Fruit fly (Drosophila melanogaster) whole organism, embryonic: ENCODE data around the gene CG2157.

Experiments used
- Atf6 ChIP-seq: fragments of 200-800 bp; sonication (Bioruptor generic); IDR thresholded peaks from 2 replicates; pipeline ENCODE4 v1.3.6; 2022; ENCODE audit warnings: missing biosample characterization, missing genetic modification characterization
- CG11723 ChIP-seq: fragments of 200-800 bp; sonication (Bioruptor generic); optimal IDR thresholded peaks from 2 replicates; lab custom pipeline; 2017; ENCODE audit warnings: missing biosample characterization, mild to moderate bottlenecking, missing genetic modification characterization
- CG7786 ChIP-seq: fragments of 200-800 bp; sonication (Bioruptor generic); optimal IDR thresholded peaks from 2 replicates; lab custom pipeline; 2016; ENCODE audit warnings: missing biosample characterization, missing genetic modification characterization
- CTCF ChIP-seq: fragments of 200-800 bp; sonication (Bioruptor generic); optimal IDR thresholded peaks from 2 replicates; lab custom pipeline; 2017; ENCODE audit warnings: missing biosample characterization, mild to moderate bottlenecking, missing genetic modification characterization, moderate library complexity
- Jarid2 ChIP-seq: fragments of 200-800 bp; sonication (Bioruptor generic); optimal IDR thresholded peaks from 3 replicates; lab custom pipeline; 2017; ENCODE audit warnings: mild to moderate bottlenecking, missing biosample characterization, missing genetic modification reagents, missing genetic modification characterization
- Six4 ChIP-seq: fragments of 200-800 bp; sonication (Bioruptor generic); optimal IDR thresholded peaks from 2 replicates; lab custom pipeline; 2016; ENCODE audit warnings: missing biosample characterization, missing genetic modification characterization
- yki ChIP-seq: fragments of >200 bp; optimal IDR thresholded peaks from 3 replicates; lab custom pipeline; 2018

DNA sequence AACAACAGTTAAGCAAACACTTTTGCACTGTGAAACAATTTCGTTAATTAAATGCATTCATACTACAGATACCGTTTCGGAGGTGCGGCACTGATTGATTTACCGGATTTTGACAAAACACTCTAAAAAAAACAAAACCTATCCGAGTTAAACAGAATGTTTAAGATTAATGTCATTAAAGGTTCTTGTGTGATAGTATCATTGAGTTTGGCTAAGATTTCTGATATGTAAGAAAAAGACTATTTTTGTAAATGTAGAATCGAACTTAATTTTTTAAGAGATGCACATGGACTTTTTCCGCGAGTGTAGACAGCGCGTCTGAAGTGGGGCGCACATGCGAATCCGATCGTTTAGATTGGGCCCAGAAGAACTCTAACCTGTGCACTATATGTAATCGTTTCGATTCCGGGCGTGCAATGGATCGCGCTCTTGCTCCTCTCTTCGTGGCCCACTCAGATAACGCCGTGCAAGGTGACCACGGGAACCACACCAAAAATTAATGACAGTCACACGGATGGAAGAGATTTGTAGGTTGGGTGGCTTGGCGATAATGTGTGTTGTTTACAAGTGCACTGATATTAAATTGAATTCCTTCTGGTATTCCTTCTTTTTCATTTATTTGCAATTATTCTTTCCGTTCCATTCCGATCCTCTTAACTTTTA, 21.0 kb downstream of the CG2157 start:
- TF ChIP-seq CG11723 (GFP tag; lab: Kevin White, UChicago) (no peak), Jarid2 (GFP tag; lab: Kevin White, UChicago) (no peak), CG7786 (GFP tag; lab: Kevin White, UChicago) (no peak), Six4 (GFP tag; lab: Kevin White, UChicago) (no peak), Atf6 (GFP tag; lab: Robert Waterston, UW) (no peak), yki (no peak), CTCF (GFP tag; lab: Kevin White, UChicago) (no peak)
